Worm (Caenorhabditis elegans): ENCODE measurements around the gene C50D2.1.

- TF ChIP-seq elt-3 (tag; optimal IDR thresholded peaks at IDR 0.05): peak in 3 of 6 experiments; percentile 41 to 63 (median 47)
- no peak for TF ChIP-seq nhr-11 (tag; optimal IDR thresholded peaks at IDR 0.05)
- no peak for TF ChIP-seq ces-1 (GFP tag; optimal IDR thresholded peaks at IDR 0.05)
- no peak for TF ChIP-seq fkh-10 (GFP tag; optimal IDR thresholded peaks at IDR 0.05)
- TF ChIP-seq sptf-1 (tag; optimal IDR thresholded peaks at IDR 0.05): no peak
- no peak for TF ChIP-seq lin-15B (tag; optimal IDR thresholded peaks at IDR 0.05)
- TF ChIP-seq rnt-1 (tag; optimal IDR thresholded peaks at IDR 0.05): no peak
- TF ChIP-seq mdl-1 (tag; optimal IDR thresholded peaks at IDR 0.05): peak in 1 of 2 experiments; percentile 55
- no peak for TF ChIP-seq pqm-1 (tag; optimal IDR thresholded peaks at IDR 0.05)
- TF ChIP-seq unc-62 (GFP tag; optimal IDR thresholded peaks at IDR 0.05): no peak
- no peak for TF ChIP-seq egl-27 (tag; optimal IDR thresholded peaks at IDR 0.05)
- TF ChIP-seq nhr-71 (tag; optimal IDR thresholded peaks at IDR 0.05): peak; percentile 64
Observed at ce11 chrII:66322-66721, 45.0 kb upstream of the C50D2.1 start.
